Worm (Caenorhabditis elegans) whole organism, mixed stage, embryonic: ENCODE measurements around the gene T24D5.3.

Source experiments
- M03D4.4 ChIP-seq: sonication (generic microtip); optimal IDR thresholded peaks from 2 replicates; lab custom pipeline; 2017; ENCODE audit warnings: mild to moderate bottlenecking, missing genetic modification characterization, missing compliant biosample characterization
- bed-3 ChIP-seq: fragments of 200-800 bp; sonication (Bioruptor generic); optimal IDR thresholded peaks from 3 replicates; lab custom pipeline; 2018; ENCODE audit warnings: mild to moderate bottlenecking, missing genetic modification characterization, moderate library complexity, missing compliant biosample characterization
- blmp-1 ChIP-seq: fragments of 150-350 bp; optimal IDR thresholded peaks from 2 replicates; lab custom pipeline; 2014; ENCODE audit warnings: missing biosample characterization, missing genetic modification characterization
- ceh-43 ChIP-seq: fragments of 200-800 bp; sonication (Bioruptor generic); optimal IDR thresholded peaks from 2 replicates; lab custom pipeline; 2018; ENCODE audit warnings: mild to moderate bottlenecking, missing genetic modification characterization, moderate library complexity, missing compliant biosample characterization
- ceh-83 ChIP-seq: fragments of 200-800 bp; sonication (Bioruptor generic); optimal IDR thresholded peaks from 2 replicates; lab custom pipeline; 2018; ENCODE audit warnings: mild to moderate bottlenecking, missing genetic modification characterization, missing compliant biosample characterization
- ces-1 ChIP-seq: fragments of 150-350 bp; optimal IDR thresholded peaks from 2 replicates; lab custom pipeline; 2014; ENCODE audit warnings: missing biosample characterization, missing genetic modification reagents, missing genetic modification characterization
- cnd-1 ChIP-seq: fragments of 200-800 bp; sonication (Bioruptor generic); optimal IDR thresholded peaks from 2 replicates; lab custom pipeline; 2018; ENCODE audit warnings: mild to moderate bottlenecking, missing genetic modification characterization, missing compliant biosample characterization
- drap-1 ChIP-seq: fragments of 200-800 bp; sonication (Bioruptor generic); optimal IDR thresholded peaks from 3 replicates; lab custom pipeline; 2018; ENCODE audit warnings: mild to moderate bottlenecking, missing genetic modification characterization, missing compliant biosample characterization
- elt-3 ChIP-seq: fragments of 150-350 bp; optimal IDR thresholded peaks from 2 replicates; lab custom pipeline; 2014; ENCODE audit warnings: missing biosample characterization, missing genetic modification characterization
- flh-1 ChIP-seq: fragments of 200-800 bp; sonication (Bioruptor generic); optimal IDR thresholded peaks from 2 replicates; lab custom pipeline; 2018; ENCODE audit warnings: mild to moderate bottlenecking, missing genetic modification characterization, moderate library complexity, missing compliant biosample characterization
- ham-2 ChIP-seq: fragments of 200-800 bp; sonication (Bioruptor generic); optimal IDR thresholded peaks from 2 replicates; lab custom pipeline; 2018; ENCODE audit warnings: mild to moderate bottlenecking, missing genetic modification characterization, missing compliant biosample characterization
- hlh-1 ChIP-seq: fragments of 150-350 bp; optimal IDR thresholded peaks from 2 replicates; lab custom pipeline; 2014; ENCODE audit warnings: missing biosample characterization, missing genetic modification reagents, missing genetic modification characterization
- lin-13 ChIP-seq: fragments of 150-350 bp; optimal IDR thresholded peaks from 2 replicates; lab custom pipeline; 2014; ENCODE audit warnings: missing biosample characterization, missing genetic modification characterization
- lin-32 ChIP-seq: fragments of 200-800 bp; sonication (Bioruptor generic); optimal IDR thresholded peaks from 2 replicates; lab custom pipeline; 2018; ENCODE audit warnings: mild to moderate bottlenecking, missing genetic modification characterization, missing compliant biosample characterization
- lsy-2 ChIP-seq: fragments of 150-350 bp; optimal IDR thresholded peaks from 2 replicates; lab custom pipeline; 2014; ENCODE audit warnings: missing biosample characterization, missing genetic modification characterization
- mab-5 ChIP-seq: fragments of 150-350 bp; optimal IDR thresholded peaks from 2 replicates; lab custom pipeline; 2014; ENCODE audit warnings: missing biosample characterization, missing genetic modification characterization
- mls-2 ChIP-seq: sonication (generic microtip); optimal IDR thresholded peaks from 2 replicates; lab custom pipeline; 2016; ENCODE audit warnings: mild to moderate bottlenecking, missing genetic modification characterization, moderate library complexity, missing compliant biosample characterization
- nhr-12 ChIP-seq: fragments of 150-350 bp; optimal IDR thresholded peaks from 2 replicates; lab custom pipeline; 2014; ENCODE audit warnings: missing biosample characterization, missing genetic modification characterization
- nhr-2 ChIP-seq: fragments of 150-350 bp; optimal IDR thresholded peaks from 2 replicates; lab custom pipeline; 2014; ENCODE audit warnings: missing biosample characterization, missing genetic modification characterization
- nhr-237 ChIP-seq: fragments of 150-350 bp; optimal IDR thresholded peaks from 2 replicates; lab custom pipeline; 2014; ENCODE audit warnings: missing biosample characterization, missing genetic modification characterization
- nhr-28 ChIP-seq: fragments of 150-350 bp; optimal IDR thresholded peaks from 2 replicates; lab custom pipeline; 2014; ENCODE audit warnings: missing biosample characterization, missing genetic modification characterization
- pha-4 ChIP-seq: fragments of 150-350 bp; optimal IDR thresholded peaks from 2 replicates; lab custom pipeline; 2018; ENCODE audit warnings: missing biosample characterization, missing genetic modification reagents, missing genetic modification characterization
- snpc-4 ChIP-seq: fragments of 150-350 bp; optimal IDR thresholded peaks from 2 replicates; lab custom pipeline; 2014; ENCODE audit warnings: missing biosample characterization, missing genetic modification characterization
- sptf-1 ChIP-seq: sonication (generic microtip); optimal IDR thresholded peaks from 2 replicates; lab custom pipeline; 2017; ENCODE audit warnings: mild to moderate bottlenecking, missing genetic modification characterization, moderate library complexity, missing compliant biosample characterization
- tbx-8 ChIP-seq: fragments of 200-800 bp; sonication (Bioruptor generic); optimal IDR thresholded peaks from 2 replicates; lab custom pipeline; 2018; ENCODE audit warnings: mild to moderate bottlenecking, missing genetic modification characterization, moderate library complexity, missing compliant biosample characterization
- unc-39 ChIP-seq: fragments of 150-350 bp; optimal IDR thresholded peaks from 2 replicates; lab custom pipeline; 2014; ENCODE audit warnings: missing biosample characterization, missing genetic modification characterization
- unc-62 ChIP-seq: fragments of 150-350 bp; optimal IDR thresholded peaks from 2 replicates; lab custom pipeline; 2014; ENCODE audit warnings: missing biosample characterization, missing genetic modification reagents, missing genetic modification characterization
- zip-8 ChIP-seq: fragments of 150-350 bp; optimal IDR thresholded peaks from 2 replicates; lab custom pipeline; 2014; ENCODE audit warnings: missing biosample characterization, missing genetic modification characterization
- ztf-11 ChIP-seq: fragments of 150-350 bp; optimal IDR thresholded peaks from 2 replicates; lab custom pipeline; 2014; ENCODE audit warnings: missing biosample characterization, missing genetic modification characterization

T24D5.3 gene

ce11 chrX:12630005-12630404 is 50.1 kb downstream of the T24D5.3 start:
- TF ChIP-seq flh-1 (no peak), hlh-1 (tag; lab: Kevin White, UChicago) (no peak), ceh-43 (GFP tag; lab: Kevin White, UChicago) (no peak), unc-62 (GFP tag; lab: Kevin White, UChicago) (no peak), mab-5 (tag; lab: Kevin White, UChicago) (no peak), sptf-1 (tag; lab: Kevin White, UChicago) (no peak), M03D4.4 (no peak), lin-32 (GFP tag; lab: Kevin White, UChicago) (no peak), nhr-237 (no peak), lsy-2 (tag; lab: Kevin White, UChicago) (no peak), bed-3 (GFP tag; lab: Kevin White, UChicago) (no peak), snpc-4 (tag; lab: Kevin White, UChicago) (no peak), ces-1 (no peak), unc-39 (tag; lab: Kevin White, UChicago) (no peak), elt-3 (tag; lab: Kevin White, UChicago) (no peak), nhr-2 (tag; lab: Kevin White, UChicago) (no peak), ceh-83 (GFP tag; lab: Kevin White, UChicago) (no peak), blmp-1 (tag; lab: Kevin White, UChicago) (no peak), lin-13 (tag; lab: Kevin White, UChicago) (no peak)

ce11 chrX:12630556-12630955 is 50.7 kb downstream of the T24D5.3 start:
- TF ChIP-seq ceh-43 (GFP tag; lab: Kevin White, UChicago) (no peak), nhr-28 (no peak), nhr-12 (no peak), pha-4 (tag; lab: Kevin White, UChicago) (no peak), cnd-1 (no peak), lin-13 (tag; lab: Kevin White, UChicago) (no peak), unc-39 (tag; lab: Kevin White, UChicago) (no peak), tbx-8 (GFP tag; lab: Kevin White, UChicago) (no peak), lsy-2 (tag; lab: Kevin White, UChicago) (no peak), hlh-1 (tag; lab: Kevin White, UChicago) (no peak), ztf-11 (tag; lab: Kevin White, UChicago) (no peak), mls-2 (tag; lab: Kevin White, UChicago) (no peak), zip-8 (tag; lab: Kevin White, UChicago) (no peak), elt-3 (tag; lab: Kevin White, UChicago) (no peak), M03D4.4 (no peak), ceh-83 (GFP tag; lab: Kevin White, UChicago) (no peak), nhr-237 (no peak), lin-32 (GFP tag; lab: Kevin White, UChicago) (no peak), ham-2 (GFP tag; lab: Kevin White, UChicago) (no peak)

DNA sequence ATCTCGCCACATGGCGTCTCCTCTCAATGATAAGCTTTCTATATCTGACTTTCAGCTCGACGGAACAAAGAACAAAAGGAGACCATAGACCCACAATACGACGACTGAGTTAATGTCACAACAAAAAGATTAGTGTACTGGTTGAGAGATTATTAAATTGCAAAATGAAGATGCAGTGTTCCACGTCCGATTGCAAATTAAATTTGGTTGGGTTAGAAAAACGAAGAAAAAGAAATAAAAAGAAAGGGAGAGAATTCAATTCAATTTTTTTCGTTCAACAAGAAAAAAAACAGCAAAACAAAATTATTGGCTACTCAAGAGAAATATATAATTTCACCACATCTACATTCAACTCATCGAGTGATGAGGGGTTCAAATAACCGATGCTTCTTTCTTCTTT is 51.6 kb downstream of the T24D5.3 start:
- TF ChIP-seq nhr-28 = no peak
- no peak for TF ChIP-seq lin-32 (GFP tag; lab: Kevin White, UChicago)
- peak; percentile 54 for TF ChIP-seq ces-1

DNA sequence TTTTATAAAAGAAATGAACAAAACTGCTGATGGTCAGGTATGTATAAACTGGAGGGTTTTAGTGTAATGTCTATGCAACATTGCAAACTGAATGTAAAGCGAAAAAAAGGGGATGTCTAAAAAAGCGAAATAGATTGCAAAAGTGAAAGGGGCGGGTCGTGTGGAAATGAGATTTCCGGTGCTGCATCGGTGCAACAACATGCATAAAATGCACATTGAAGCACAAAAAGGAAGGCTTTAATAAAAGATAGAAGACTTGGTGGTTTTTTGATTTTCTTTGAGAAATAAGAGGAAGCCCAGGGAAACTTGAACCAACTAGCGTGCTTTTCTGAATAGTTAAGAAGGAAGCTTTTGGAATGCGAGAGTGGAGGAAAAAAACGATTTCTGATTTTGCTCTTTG is 52.8 kb downstream of the T24D5.3 start:
- no peak for TF ChIP-seq drap-1 (GFP tag; lab: Kevin White, UChicago)
- peak; percentile 63 for TF ChIP-seq ces-1
